Worm (Caenorhabditis elegans): ENCODE data around the gene srh-270.

Gene srh-270

ce11 chrV:2845771-2846170 lies 15.6 kb downstream of the srh-270 start, which contains the start of gene srj-44:
TSS of gene srj-44 (minus strand) at chrV:2845871.
- no peak for TF ChIP-seq egl-27 (tag; optimal IDR thresholded peaks at IDR 0.05)
- no peak for TF ChIP-seq ces-1 (GFP tag; optimal IDR thresholded peaks at IDR 0.05)
- TF ChIP-seq nhr-48 (tag; optimal IDR thresholded peaks at IDR 0.05), result no peak

- TF ChIP-seq gei-8 (GFP tag; optimal IDR thresholded peaks at IDR 0.05), result no peak
- no peak for TF ChIP-seq ceh-28 (tag; optimal IDR thresholded peaks at IDR 0.05)
- TF ChIP-seq lsy-2 (tag; optimal IDR thresholded peaks at IDR 0.05), result no peak
- no peak for TF ChIP-seq zfp-2 (tag; optimal IDR thresholded peaks at IDR 0.05)
Observed at ce11 chrV:2836501-2836900, 24.9 kb downstream of the srh-270 start, which contains the start of gene srj-45. TSS of gene srj-45 (minus strand) at chrV:2836601.

- TF ChIP-seq dve-1 (tag; optimal IDR thresholded peaks at IDR 0.05; ENCODE audit: insufficient read depth), result no peak
- no peak for TF ChIP-seq tag-97 (GFP tag; IDR thresholded peaks at IDR 0.05)
- TF ChIP-seq ama-1 (optimal IDR thresholded peaks at IDR 0.05), result no peak
- TF ChIP-seq hlh-30 (tag; optimal IDR thresholded peaks at IDR 0.05; ENCODE audit: insufficient read depth), result no peak
- TF ChIP-seq ctbp-1 (GFP tag; IDR thresholded peaks at IDR 0.05), result no peak
Observed at ce11 chrV:2832666-2833065, 28.7 kb downstream of the srh-270 start, which contains the start of gene srj-50. TSS of gene srj-50 (plus strand) at chrV:2832966.

ce11 chrV:2830817-2831216 lies 30.6 kb downstream of the srh-270 start, which contains the start of gene srw-2:
TSS of gene srw-2 (plus strand) at chrV:2830878.
- TF ChIP-seq egl-27 (tag; optimal IDR thresholded peaks at IDR 0.05) (no peak), duxl-1 (tag; optimal IDR thresholded peaks at IDR 0.05; ENCODE audit: poor library complexity) (no peak), ceh-32 (tag; optimal IDR thresholded peaks at IDR 0.05; ENCODE audit: poor library complexity) (no peak), unc-62 (GFP tag; optimal IDR thresholded peaks at IDR 0.05 in 1 of 2) (peak in 1 of 2 experiments; percentile 90), unc-62 (tag; optimal IDR thresholded peaks at IDR 0.05) (no peak)

ce11 chrV:2826815-2827214 lies 34.6 kb downstream of the srh-270 start, which contains the start of gene T03D3.5:
TSS of gene T03D3.5 (minus strand) at chrV:2826835.
- peak; percentile 50 for TF ChIP-seq duxl-1 (tag; optimal IDR thresholded peaks at IDR 0.05; ENCODE audit: poor library complexity)
- TF ChIP-seq mep-1 (tag; optimal IDR thresholded peaks at IDR 0.05), result no peak
- no peak for TF ChIP-seq aly-2 (tag; optimal IDR thresholded peaks at IDR 0.05)

- TF ChIP-seq nhr-42 (GFP tag; IDR thresholded peaks at IDR 0.05), result no peak
- no peak for TF ChIP-seq tra-1 (GFP tag; IDR thresholded peaks at IDR 0.05)
- no peak for TF ChIP-seq madf-9 (GFP tag; conservative IDR thresholded peaks at IDR 0.05)
- TF ChIP-seq dpl-1 (GFP tag; optimal IDR thresholded peaks at IDR 0.05), result no peak
- no peak for TF ChIP-seq Y75B8A.6 (GFP tag; IDR thresholded peaks at IDR 0.05)
- no peak for TF ChIP-seq ZK546.5 (tag; optimal IDR thresholded peaks at IDR 0.05)
- no peak for TF ChIP-seq hif-1 (tag; optimal IDR thresholded peaks at IDR 0.05)
- no peak for TF ChIP-seq R02D3.7 (tag; optimal IDR thresholded peaks at IDR 0.05)
Observed at ce11 chrV:2825978-2826377, 35.4 kb downstream of the srh-270 start.

ce11 chrV:2821618-2822272 lies 39.7 kb downstream of the srh-270 start, which contains the start of gene srh-36:
TSS of gene srh-36 (minus strand) at chrV:2821668.
- TF ChIP-seq mdt-29 (GFP tag; IDR thresholded peaks at IDR 0.05), result no peak
- 0 out of 2 replicates have a peak, but pooled peaks have one; percentile 32 for TF ChIP-seq snpc-1.2 (GFP tag; IDR thresholded peaks at IDR 0.05)
- 0 out of 2 replicates have a peak, but pooled peaks have one; percentile 35 for TF ChIP-seq F26F4.8 (GFP tag; conservative IDR thresholded peaks at IDR 0.05)
- TF ChIP-seq aha-1 (tag), result peak; percentile 8
- TF ChIP-seq mdl-1 (tag; optimal IDR thresholded peaks at IDR 0.05), result no peak
- TF ChIP-seq dmd-9 (GFP tag; IDR thresholded peaks at IDR 0.05), result no peak
- no peak for TF ChIP-seq dmd-8 (GFP tag; IDR thresholded peaks at IDR 0.05)
- TF ChIP-seq set-16 (GFP tag; IDR thresholded peaks at IDR 0.05), result peak; percentile 73
